Worm (Caenorhabditis elegans) whole organism, young adult: Measurements from ENCODE around the gene asb-1.

Experiments used
- ama-1 ChIP-seq, 3 experiments: fragments of 150-350 bp in 1 of 3; sonication (generic microtip) in 2 of 3; optimal IDR thresholded peaks; 2 replicates each; lab custom pipeline; 2014 to 2018; ENCODE audit warnings: missing biosample characterization in 2 of 3, missing genetic modification characterization in 2 of 3, missing genetic modification reagents in 2 of 3
- lin-35 ChIP-seq, 3 experiments: fragments of 150-350 bp in 2 of 3; sonication (generic microtip) in 1 of 3; optimal IDR thresholded peaks; 2 replicates each; lab custom pipeline; 2014 to 2018; ENCODE audit warnings: missing biosample characterization in 3 of 3, missing genetic modification characterization in 3 of 3, missing genetic modification reagents in 3 of 3
- lsl-1 ChIP-seq: fragments of 200-800 bp; sonication (Bioruptor generic); optimal IDR thresholded peaks from 2 replicates; lab custom pipeline; 2018; ENCODE audit warnings: mild to moderate bottlenecking, missing genetic modification characterization, moderate library complexity, missing compliant biosample characterization
- nhr-90 ChIP-seq: sonication (generic microtip); optimal IDR thresholded peaks from 2 replicates; lab custom pipeline; 2016; ENCODE audit warnings: missing genotype, mild to moderate bottlenecking, missing genetic modification characterization, missing compliant biosample characterization
- snpc-1.1 ChIP-seq: sonication (generic microtip); optimal IDR thresholded peaks from 2 replicates; lab custom pipeline; 2017; ENCODE audit warnings: missing genetic modification characterization, mild to moderate bottlenecking, missing compliant biosample characterization, antibody characterized with exemption, moderate library complexity, missing genotype, missing genetic modification reagents; ENCODE audit not compliant: insufficient read depth

- TF ChIP-seq lsl-1 (GFP tag; lab: Kevin White, UChicago) (peak; percentile 29), snpc-1.1 (tag; lab: Kevin White, UChicago) (no peak), nhr-90 (tag; lab: Kevin White, UChicago) (no peak), ama-1 (optimal IDR thresholded peaks at IDR 0.05; lab: Kevin White, UChicago) (no peak), ama-1 (GFP tag; optimal IDR thresholded peaks at IDR 0.05; lab: Kevin White, UChicago) (no peak), lin-35 (GFP tag; optimal IDR thresholded peaks at IDR 0.05; lab: Kevin White, UChicago) (no peak)
Measured at ce11 chrIII:4626148-4626922, 30.7 kb upstream of the asb-1 start.
